Fruit fly (Drosophila melanogaster) whole organism, embryonic: ENCODE data around the gene CG15012.

Experiments
- CG10543 ChIP-seq: fragments of 200-800 bp; sonication (Bioruptor generic); optimal IDR thresholded peaks from 3 replicates; lab custom pipeline; 2017; ENCODE audit warnings: missing biosample characterization, mild to moderate bottlenecking, missing genetic modification characterization, moderate library complexity
- CG10565 ChIP-seq: fragments of 200-800 bp; sonication (Bioruptor generic); optimal IDR thresholded peaks from 3 replicates; lab custom pipeline; 2016; ENCODE audit warnings: missing biosample characterization, mild to moderate bottlenecking, missing genetic modification characterization
- CG10979 ChIP-seq: fragments of 200-800 bp; sonication (Bioruptor generic); optimal IDR thresholded peaks from 2 replicates; lab custom pipeline; 2018; ENCODE audit warnings: missing biosample characterization, mild to moderate bottlenecking, missing genetic modification characterization, moderate library complexity
- CG11723 ChIP-seq: fragments of 200-800 bp; sonication (Bioruptor generic); optimal IDR thresholded peaks from 2 replicates; lab custom pipeline; 2017; ENCODE audit warnings: missing biosample characterization, mild to moderate bottlenecking, missing genetic modification characterization
- CG12155 ChIP-seq: fragments of 200-800 bp; sonication (Bioruptor generic); optimal IDR thresholded peaks from 3 replicates; lab custom pipeline; 2016; ENCODE audit warnings: missing biosample characterization, missing genetic modification characterization
- CG12236 ChIP-seq: fragments of 200-800 bp; sonication (Bioruptor generic); optimal IDR thresholded peaks from 2 replicates; lab custom pipeline; 2016; ENCODE audit warnings: missing biosample characterization, missing genetic modification characterization
- CG13296 ChIP-seq: fragments of 200-800 bp; sonication (Bioruptor generic); optimal IDR thresholded peaks from 3 replicates; lab custom pipeline; 2018; ENCODE audit warnings: missing biosample characterization, mild to moderate bottlenecking, missing genetic modification characterization
- CG17829 ChIP-seq: fragments of 200-800 bp; optimal IDR thresholded peaks from 2 replicates; lab custom pipeline; 2019; ENCODE audit warnings: missing biosample characterization, mild to moderate bottlenecking, missing genetic modification characterization, moderate library complexity
- CG1792 ChIP-seq: fragments of 200-800 bp; sonication (Bioruptor generic); optimal IDR thresholded peaks from 2 replicates; lab custom pipeline; 2016; ENCODE audit warnings: missing biosample characterization, missing genetic modification characterization
- CG2116 ChIP-seq: fragments of 200-800 bp; sonication (Bioruptor generic); optimal IDR thresholded peaks from 3 replicates; lab custom pipeline; 2018; ENCODE audit warnings: missing biosample characterization, mild to moderate bottlenecking, missing genetic modification characterization
- CG3065 ChIP-seq: fragments of 200-800 bp; sonication (Bioruptor generic); optimal IDR thresholded peaks from 2 replicates; lab custom pipeline; 2016; ENCODE audit warnings: missing biosample characterization, missing genetic modification characterization
- CG32772 ChIP-seq: fragments of 200-800 bp; sonication (Bioruptor generic); IDR thresholded peaks from 2 replicates; pipeline ENCODE4 v1.3.6; 2022; ENCODE audit warnings: missing biosample characterization, missing genetic modification characterization
- CG3281 ChIP-seq: fragments of 200-800 bp; sonication (Bioruptor generic); optimal IDR thresholded peaks from 3 replicates; lab custom pipeline; 2017; ENCODE audit warnings: missing biosample characterization, mild to moderate bottlenecking, missing genetic modification characterization
- CG34224 ChIP-seq: fragments of 200-800 bp; sonication (Bioruptor generic); IDR thresholded peaks from 3 replicates; pipeline ENCODE4 v1.3.6; 2022; ENCODE audit warnings: missing biosample characterization, missing genetic modification characterization; ENCODE audit not compliant: partially characterized antibody
- CG4328 ChIP-seq: fragments of 200-800 bp; sonication (Bioruptor generic); optimal IDR thresholded peaks from 3 replicates; lab custom pipeline; 2017; ENCODE audit warnings: missing biosample characterization, missing genetic modification reagents, missing genetic modification characterization
- CG6689 ChIP-seq: fragments of 200-800 bp; sonication (Bioruptor generic); IDR thresholded peaks from 2 replicates; pipeline ENCODE4 v1.3.6; 2022; ENCODE audit warnings: missing biosample characterization, missing genetic modification characterization
- CG7372 ChIP-seq: fragments of 200-800 bp; sonication (Bioruptor generic); IDR thresholded peaks from 2 replicates; pipeline ENCODE4 v1.3.6; 2022; ENCODE audit warnings: missing biosample characterization, missing genetic modification characterization
- CG7987 ChIP-seq: fragments of 200-800 bp; sonication (Bioruptor generic); optimal IDR thresholded peaks from 2 replicates; lab custom pipeline; 2018; ENCODE audit warnings: missing biosample characterization, mild to moderate bottlenecking, missing genetic modification characterization, moderate library complexity
- CG9876 ChIP-seq: fragments of 200-800 bp; sonication (Bioruptor generic); optimal IDR thresholded peaks from 2 replicates; lab custom pipeline; 2016; ENCODE audit warnings: missing biosample characterization, missing genetic modification characterization
- CkIIα-i1 ChIP-seq: fragments of 200-800 bp; sonication (Bioruptor generic); IDR thresholded peaks from 2 replicates; pipeline ENCODE4 v1.3.6; 2022; ENCODE audit warnings: missing biosample characterization, missing genetic modification characterization
- Doc2 ChIP-seq: fragments of 200-800 bp; sonication (Bioruptor generic); IDR thresholded peaks from 2 replicates; pipeline ENCODE4 v1.3.6; 2022; ENCODE audit warnings: missing biosample characterization, missing genetic modification characterization
- Hr39 ChIP-seq: fragments of >200 bp; optimal IDR thresholded peaks from 2 replicates; lab custom pipeline; 2017
- Hsf ChIP-seq: fragments of 200-800 bp; sonication (Bioruptor generic); optimal IDR thresholded peaks from 3 replicates; lab custom pipeline; 2016; ENCODE audit warnings: missing biosample characterization, missing genetic modification characterization
- Lim3 ChIP-seq: fragments of 200-800 bp; sonication (Bioruptor generic); IDR thresholded peaks from 2 replicates; pipeline ENCODE4 v1.3.6; 2022; ENCODE audit warnings: missing biosample characterization, missing genetic modification characterization
- NfI ChIP-seq: fragments of 200-800 bp; sonication (Bioruptor generic); optimal IDR thresholded peaks from 3 replicates; lab custom pipeline; 2018; ENCODE audit warnings: missing biosample characterization, mild to moderate bottlenecking, missing genetic modification characterization, moderate library complexity
- Pdp1 ChIP-seq, 2 experiments: fragments of 200-800 bp; sonication (Bioruptor generic); optimal IDR thresholded peaks; 3 replicates each; lab custom pipeline; 2016; ENCODE audit warnings: missing biosample characterization in 2 of 2, missing genetic modification characterization in 2 of 2, mild to moderate bottlenecking in 1 of 2, moderate library complexity in 1 of 2
- Ptx1 ChIP-seq: fragments of 200-800 bp; sonication (Bioruptor generic); IDR thresholded peaks from 2 replicates; pipeline ENCODE4 v1.3.6; 2022; ENCODE audit warnings: missing biosample characterization, missing genetic modification characterization
- Ravus ChIP-seq: fragments of 200-800 bp; sonication (Bioruptor generic); IDR thresholded peaks from 2 replicates; pipeline ENCODE4 v1.3.6; 2022; ENCODE audit warnings: missing biosample characterization, missing genetic modification characterization
- Rx ChIP-seq: fragments of 200-800 bp; sonication (Bioruptor generic); IDR thresholded peaks from 2 replicates; pipeline ENCODE4 v1.3.6; 2022; ENCODE audit warnings: missing biosample characterization, missing genetic modification characterization
- Scr ChIP-seq: fragments of 200-800 bp; sonication (Bioruptor generic); IDR thresholded peaks from 2 replicates; pipeline ENCODE4 v1.3.6; 2022; ENCODE audit warnings: missing biosample characterization, missing genetic modification characterization; ENCODE audit not compliant: partially characterized antibody
- ara ChIP-seq: fragments of 200-800 bp; sonication (Bioruptor generic); IDR thresholded peaks from 2 replicates; pipeline ENCODE4 v1.3.6; 2022; ENCODE audit warnings: missing biosample characterization, missing genetic modification characterization
- ase ChIP-seq: fragments of 200-800 bp; sonication (Bioruptor generic); IDR thresholded peaks from 3 replicates; pipeline ENCODE4 v1.3.6; 2022; ENCODE audit warnings: missing biosample characterization, missing genetic modification characterization
- ash1 ChIP-seq: fragments of 200-800 bp; sonication (Bioruptor generic); optimal IDR thresholded peaks from 2 replicates; lab custom pipeline; 2018; ENCODE audit warnings: missing biosample characterization, mild to moderate bottlenecking, missing genetic modification characterization
- dysf ChIP-seq: fragments of 200-800 bp; sonication (Bioruptor generic); IDR thresholded peaks from 3 replicates; pipeline ENCODE4 v1.3.6; 2022; ENCODE audit warnings: missing biosample characterization, missing genetic modification characterization
- fd102C ChIP-seq: fragments of 200-800 bp; sonication (Bioruptor generic); optimal IDR thresholded peaks from 2 replicates; lab custom pipeline; 2018; ENCODE audit warnings: missing biosample characterization, mild to moderate bottlenecking, missing genetic modification characterization, moderate library complexity
- hb ChIP-seq: fragments of 200-800 bp; sonication (Bioruptor generic); IDR thresholded peaks from 3 replicates; pipeline ENCODE4 v1.3.6; 2022; ENCODE audit warnings: missing biosample characterization, missing genetic modification characterization; ENCODE audit not compliant: partially characterized antibody
- jing ChIP-seq: fragments of 200-800 bp; sonication (Bioruptor generic); optimal IDR thresholded peaks from 2 replicates; lab custom pipeline; 2018; ENCODE audit warnings: missing biosample characterization, mild to moderate bottlenecking, missing genetic modification characterization
- kni ChIP-seq: fragments of 200-800 bp; sonication (Bioruptor generic); optimal IDR thresholded peaks from 3 replicates; lab custom pipeline; 2017; ENCODE audit warnings: mild to moderate bottlenecking, missing biosample characterization, missing genetic modification reagents, missing genetic modification characterization
- knrl ChIP-seq: fragments of 200-800 bp; sonication (Bioruptor generic); IDR thresholded peaks from 3 replicates; pipeline ENCODE4 v1.3.6; 2022; ENCODE audit warnings: missing biosample characterization, missing genetic modification characterization; ENCODE audit not compliant: partially characterized antibody
- mirr ChIP-seq: fragments of 200-800 bp; sonication (Bioruptor generic); optimal IDR thresholded peaks from 3 replicates; lab custom pipeline; 2018; ENCODE audit warnings: missing biosample characterization, mild to moderate bottlenecking, missing genetic modification characterization
- nerfin-2 ChIP-seq: fragments of 200-800 bp; sonication (Bioruptor generic); IDR thresholded peaks from 2 replicates; pipeline ENCODE4 v1.3.6; 2022; ENCODE audit warnings: missing biosample characterization, missing genetic modification characterization; ENCODE audit not compliant: partially characterized antibody
- nom ChIP-seq: fragments of 200-800 bp; sonication (Bioruptor generic); optimal IDR thresholded peaks from 2 replicates; lab custom pipeline; 2017; ENCODE audit warnings: missing biosample characterization, missing genetic modification characterization, mild to moderate bottlenecking, moderate library complexity, missing genetic modification reagents
- phol ChIP-seq: fragments of 200-800 bp; sonication (Bioruptor generic); optimal IDR thresholded peaks from 3 replicates; lab custom pipeline; 2018; ENCODE audit warnings: missing biosample characterization, mild to moderate bottlenecking, missing genetic modification characterization, moderate library complexity
- schlank ChIP-seq: fragments of 200-800 bp; sonication (Bioruptor generic); optimal IDR thresholded peaks from 2 replicates; lab custom pipeline; 2018; ENCODE audit warnings: missing biosample characterization, mild to moderate bottlenecking, missing genetic modification characterization
- seq ChIP-seq: fragments of 200-800 bp; sonication (Bioruptor generic); IDR thresholded peaks from 2 replicates; pipeline ENCODE4 v1.3.6; 2022; ENCODE audit warnings: missing biosample characterization, missing genetic modification characterization
- sim ChIP-seq: fragments of 200-800 bp; sonication (Bioruptor generic); IDR thresholded peaks from 2 replicates; pipeline ENCODE4 v1.3.6; 2022; ENCODE audit warnings: missing biosample characterization, missing genetic modification characterization
- sima ChIP-seq: fragments of 200-800 bp; sonication (Bioruptor generic); optimal IDR thresholded peaks from 2 replicates; lab custom pipeline; 2016; ENCODE audit warnings: missing biosample characterization, missing genetic modification characterization
- trh ChIP-seq: fragments of 200-800 bp; sonication (Bioruptor generic); optimal IDR thresholded peaks from 2 replicates; lab custom pipeline; 2016; ENCODE audit warnings: missing biosample characterization, missing genetic modification characterization
- ttk ChIP-seq: fragments of 200-800 bp; sonication (Bioruptor generic); IDR thresholded peaks from 2 replicates; pipeline ENCODE4 v2.1.2; 2022; ENCODE audit warnings: missing biosample characterization, missing genetic modification characterization
- twi ChIP-seq: fragments of 200-800 bp; optimal IDR thresholded peaks from 2 replicates; lab custom pipeline; 2019; ENCODE audit warnings: missing biosample characterization, mild to moderate bottlenecking, missing genetic modification characterization, moderate library complexity
- unpg ChIP-seq: fragments of 200-800 bp; sonication (Bioruptor generic); optimal IDR thresholded peaks from 3 replicates; lab custom pipeline; 2018; ENCODE audit warnings: missing biosample characterization, mild to moderate bottlenecking, missing genetic modification characterization, moderate library complexity
- zf30C ChIP-seq: fragments of 200-800 bp; sonication (Bioruptor generic); optimal IDR thresholded peaks from 3 replicates; lab custom pipeline; 2018; ENCODE audit warnings: missing biosample characterization, mild to moderate bottlenecking, missing genetic modification characterization

CG15012 gene

dm6 chr3L:4313299-4313698 is 21.3 kb upstream of the CG15012 start, which contains the start of gene Claspin (continued):
- no peak for TF ChIP-seq Rx (GFP tag; lab: Robert Waterston, UW)
- no peak for TF ChIP-seq CG7987
- TF ChIP-seq CG13296 (GFP tag; lab: Kevin White, UChicago): no peak
- TF ChIP-seq seq: no peak
- no peak for TF ChIP-seq kni (GFP tag; lab: Kevin White, UChicago)
- peak; percentile 34 for TF ChIP-seq CG2116 (GFP tag; lab: Kevin White, UChicago)
- TF ChIP-seq knrl (GFP tag; lab: Robert Waterston, UW): peak; percentile 29; the same call in 1 of the 3 replicates
- no peak for TF ChIP-seq nom (GFP tag; lab: Kevin White, UChicago)
- TF ChIP-seq hb (GFP tag; lab: Robert Waterston, UW): no peak
- peak; percentile 47; the same call in 1 of the 3 replicates for TF ChIP-seq CG34224 (GFP tag; lab: Robert Waterston, UW)
- TF ChIP-seq CG7372: no peak
- TF ChIP-seq Doc2: no peak
- no peak for TF ChIP-seq sima (GFP tag; lab: Kevin White, UChicago)
- no peak for TF ChIP-seq zf30C (GFP tag; lab: Kevin White, UChicago)
- TF ChIP-seq CG17829 (tag; lab: Kevin White, UChicago): peak; percentile 19
- no peak for TF ChIP-seq Hr39 (lab: Kevin White, UChicago)
- no peak for TF ChIP-seq nerfin-2
- TF ChIP-seq jing: no peak
- TF ChIP-seq Scr: no peak
- no peak for TF ChIP-seq CG10979 (tag; lab: Kevin White, UChicago)
- TF ChIP-seq Pdp1 (GFP tag; optimal IDR thresholded peaks at IDR 0.05; lab: Kevin White, UChicago): peak in 1 of 2 experiments; percentile 37
- TF ChIP-seq CG12155 (GFP tag; lab: Kevin White, UChicago): peak; percentile 61
- TF ChIP-seq ase (GFP tag; lab: Robert Waterston, UW): no peak
- TF ChIP-seq CkIIα-i1 (GFP tag; lab: Robert Waterston, UW): no peak
- no peak for TF ChIP-seq ttk (GFP tag; lab: Robert Waterston, UW)
- TF ChIP-seq CG6689 (GFP tag; lab: Robert Waterston, UW): no peak
- TF ChIP-seq trh: no peak
- TF ChIP-seq fd102C (GFP tag; lab: Kevin White, UChicago): no peak
- no peak for TF ChIP-seq phol (tag; lab: Kevin White, UChicago)
- TF ChIP-seq Hsf (GFP tag; lab: Kevin White, UChicago): peak; percentile 44
- no peak for TF ChIP-seq CG12236 (GFP tag; lab: Kevin White, UChicago)
- TF ChIP-seq Lim3 (GFP tag; lab: Robert Waterston, UW): no peak
- TF ChIP-seq unpg (GFP tag; lab: Kevin White, UChicago): no peak
- no peak for TF ChIP-seq ash1 (GFP tag; lab: Kevin White, UChicago)
- TF ChIP-seq CG10565: no peak
- TF ChIP-seq schlank: no peak
- TF ChIP-seq ara (GFP tag; lab: Robert Waterston, UW): no peak
- TF ChIP-seq CG1792 (GFP tag; lab: Kevin White, UChicago): no peak
- no peak for TF ChIP-seq CG32772 (GFP tag; lab: Robert Waterston, UW)
- TF ChIP-seq Ptx1 (GFP tag; lab: Robert Waterston, UW): peak; percentile 11; the same call in 1 of the 2 replicates
- peak; percentile 30; the same call in 1 of the 3 replicates for TF ChIP-seq dysf (GFP tag; lab: Robert Waterston, UW)
- TF ChIP-seq CG11723 (GFP tag; lab: Kevin White, UChicago): no peak
- TF ChIP-seq CG3065 (GFP tag; lab: Kevin White, UChicago): peak; percentile 34
- TF ChIP-seq CG10543 (GFP tag; lab: Kevin White, UChicago): no peak
- TF ChIP-seq CG4328 (GFP tag; lab: Kevin White, UChicago): no peak
- TF ChIP-seq Ravus (GFP tag; lab: Robert Waterston, UW): no peak
- TF ChIP-seq mirr: no peak
- peak; percentile 33 for TF ChIP-seq CG9876 (GFP tag; lab: Kevin White, UChicago)
- no peak for TF ChIP-seq CG3281
- TF ChIP-seq sim (GFP tag; lab: Robert Waterston, UW): no peak
- TF ChIP-seq NfI (GFP tag; lab: Kevin White, UChicago): peak; percentile 63
- no peak for TF ChIP-seq twi (tag; lab: Kevin White, UChicago)
